Worm (Caenorhabditis elegans): ENCODE data around the gene Y39G8B.1.

DNA sequence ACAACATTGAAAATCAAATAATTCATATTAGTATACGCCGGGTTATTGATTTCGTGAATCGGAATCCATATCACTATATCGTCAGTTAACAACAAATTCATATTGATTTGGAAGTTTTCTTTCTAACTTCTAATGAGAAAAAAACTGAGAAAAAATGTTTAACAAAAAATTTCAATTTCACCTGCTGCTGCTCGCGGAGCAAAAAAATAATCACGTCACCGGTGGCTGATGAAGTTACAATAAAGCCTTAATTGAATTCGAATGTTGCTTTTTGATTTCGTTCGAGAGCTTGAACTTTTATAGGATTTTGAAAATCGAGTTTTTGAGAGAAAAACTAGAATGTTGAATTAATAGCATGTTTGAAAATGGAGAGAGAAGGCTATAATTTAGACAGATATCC lies 4.6 kb downstream of the Y39G8B.1 start, which contains the start of gene sre-43:
- TF ChIP-seq W03F9.2 (tag; optimal IDR thresholded peaks at IDR 0.05) (no peak), him-1 (tag; optimal IDR thresholded peaks at IDR 0.05) (no peak), dao-5 (tag; optimal IDR thresholded peaks at IDR 0.05) (no peak)
